Worm (Caenorhabditis elegans) whole organism, early embryonic: ENCODE measurements around the gene T24B8.7.

Experiments used
- ama-1 ChIP-seq: fragments of 150-350 bp; optimal IDR thresholded peaks from 2 replicates; lab custom pipeline; 2014
- flt-1 ChIP-seq: fragments of 200-800 bp; sonication (Bioruptor generic); IDR thresholded peaks from 2 replicates; pipeline ENCODE4 v1.3.6; 2022; ENCODE audit warnings: missing genetic modification characterization, missing compliant biosample characterization
- hmbx-1 ChIP-seq: sonication (generic microtip); optimal IDR thresholded peaks from 2 replicates; lab custom pipeline; 2016; ENCODE audit warnings: mild to moderate bottlenecking, missing genetic modification characterization, missing compliant biosample characterization

- no peak for TF ChIP-seq flt-1
- TF ChIP-seq ama-1 = no peak
- no peak for TF ChIP-seq hmbx-1 (tag; lab: Kevin White, UChicago)
Observed at ce11 chrII:8992780-8993179, 60.7 kb downstream of the T24B8.7 start, which contains the start of gene ooc-5.
